Worm (Caenorhabditis elegans): Measurements from ENCODE around the gene ZK1127.5.

ZK1127.5 gene

ce11 chrII:7031137-7031697, 19.3 kb upstream of the ZK1127.5 start:
- TF ChIP-seq nhr-80 (tag; optimal IDR thresholded peaks at IDR 0.05) (peak; percentile 84), ccch-3 (GFP tag; optimal IDR thresholded peaks at IDR 0.05) (no peak), let-607 (tag; optimal IDR thresholded peaks at IDR 0.05) (peak in 1 of 2 experiments; percentile 20), ets-4 (GFP tag; optimal IDR thresholded peaks at IDR 0.05) (no peak)

- TF ChIP-seq attf-6 (GFP tag; IDR thresholded peaks at IDR 0.05) = no peak
- TF ChIP-seq rpc-1 (optimal IDR thresholded peaks at IDR 0.05) = no peak
- TF ChIP-seq rpc-1 (tag; optimal IDR thresholded peaks at IDR 0.05) = no peak
- no peak for TF ChIP-seq B0261.1 (tag; optimal IDR thresholded peaks at IDR 0.05)
- 0 out of 2 replicates have a peak, but pooled peaks have one; percentile 16 for TF ChIP-seq pbrm-1 (GFP tag; IDR thresholded peaks at IDR 0.05)
- no peak for TF ChIP-seq hrde-1 (tag; optimal IDR thresholded peaks at IDR 0.05; ENCODE audit: borderline replicate concordance)
- TF ChIP-seq ccch-3 (GFP tag; optimal IDR thresholded peaks at IDR 0.05) = no peak
- TF ChIP-seq C06A6.2 (GFP tag; conservative IDR thresholded peaks at IDR 0.05) = no peak
- TF ChIP-seq fkh-3 (tag; optimal IDR thresholded peaks at IDR 0.05) = no peak
- peak; percentile 30 for TF ChIP-seq unc-130 (GFP tag; optimal IDR thresholded peaks at IDR 0.05)
- TF ChIP-seq zfh-2 (GFP tag; conservative IDR thresholded peaks at IDR 0.05) = no peak
- TF ChIP-seq B0035.1 (tag; optimal IDR thresholded peaks at IDR 0.05) = no peak
- TF ChIP-seq ztf-22 (GFP tag; optimal IDR thresholded peaks at IDR 0.05) = no peak
- TF ChIP-seq him-1 (tag; optimal IDR thresholded peaks at IDR 0.05) = no peak
- no peak for TF ChIP-seq ceh-79 (tag; optimal IDR thresholded peaks at IDR 0.05)
- no peak for TF ChIP-seq hmg-20 (GFP tag; IDR thresholded peaks at IDR 0.05)
- TF ChIP-seq F49E8.2 (tag; optimal IDR thresholded peaks at IDR 0.05; ENCODE audit: insufficient read depth) = peak; percentile 49
- TF ChIP-seq B0336.3 (GFP tag; IDR thresholded peaks at IDR 0.05) = no peak
- TF ChIP-seq F57A8.1 (GFP tag; optimal IDR thresholded peaks at IDR 0.05) = no peak
- TF ChIP-seq mxl-1 (tag; optimal IDR thresholded peaks at IDR 0.05) = no peak
- TF ChIP-seq tbp1 (GFP tag; optimal IDR thresholded peaks at IDR 0.05) = peak; percentile 18
- TF ChIP-seq F22D6.2 (tag; optimal IDR thresholded peaks at IDR 0.05) = no peak
- no peak for TF ChIP-seq T07F8.4 (tag; optimal IDR thresholded peaks at IDR 0.05)
- peak; percentile 85 for TF ChIP-seq lsl-1 (GFP tag; optimal IDR thresholded peaks at IDR 0.05)
- no peak for TF ChIP-seq zim-3 (tag; optimal IDR thresholded peaks at IDR 0.05)
- TF ChIP-seq snpc-1.3 (tag; optimal IDR thresholded peaks at IDR 0.05; ENCODE audit: insufficient read depth) = peak; percentile 8
- TF ChIP-seq bed-1 (GFP tag; IDR thresholded peaks at IDR 0.05) = no peak
- no peak for TF ChIP-seq egrh-3 (GFP tag; IDR thresholded peaks at IDR 0.05)
- no peak for TF ChIP-seq aptf-2 (GFP tag; conservative IDR thresholded peaks at IDR 0.05)
- no peak for TF ChIP-seq ekl-4 (GFP tag; IDR thresholded peaks at IDR 0.05)
- TF ChIP-seq tlf-1 (GFP tag; optimal IDR thresholded peaks at IDR 0.05) = peak; percentile 47
- TF ChIP-seq Y56A3A.18 (GFP tag; IDR thresholded peaks at IDR 0.05) = no peak
- TF ChIP-seq ZK185.1 (tag; optimal IDR thresholded peaks at IDR 0.05; ENCODE audit: poor library complexity, severe bottlenecking) = no peak
- no peak for TF ChIP-seq K11D2.4 (GFP tag; IDR thresholded peaks at IDR 0.05)
- TF ChIP-seq dpl-1 (GFP tag; optimal IDR thresholded peaks at IDR 0.05) = peak; percentile 76
- no peak for TF ChIP-seq C17E4.6 (GFP tag; IDR thresholded peaks at IDR 0.05)
- TF ChIP-seq lsy-27 (tag; optimal IDR thresholded peaks at IDR 0.05; ENCODE audit: borderline replicate concordance, insufficient read depth) = no peak
- no peak for TF ChIP-seq nhr-90 (tag; optimal IDR thresholded peaks at IDR 0.05)
- peak; percentile 66; the same call in 1 of the 2 replicates for TF ChIP-seq B0019.2 (GFP tag; conservative IDR thresholded peaks at IDR 0.05)
- no peak for TF ChIP-seq egl-18 (GFP tag; IDR thresholded peaks at IDR 0.05)
- no peak for TF ChIP-seq attf-3 (GFP tag; conservative IDR thresholded peaks at IDR 0.05)
- no peak for TF ChIP-seq nfya-2 (GFP tag; IDR thresholded peaks at IDR 0.05)
These were observed 12.7 kb upstream of the ZK1127.5 start, which contains the start of gene cin-4 for ce11 chrII:7037659-7038342. Gene cin-4 (plus strand): TSS chrII:7038292.
